Worm (Caenorhabditis elegans) whole organism, L1 larva: ENCODE data around the gene arl-6.

ENCODE experiments used
- lsy-2 ChIP-seq, 2 experiments: fragments of 150-350 bp; optimal IDR thresholded peaks; 2 replicates each; lab custom pipeline; 2014; ENCODE audit warnings: missing biosample characterization in 2 of 2, missing genetic modification characterization in 2 of 2
- nhr-76 ChIP-seq: sonication (generic microtip); optimal IDR thresholded peaks from 2 replicates; lab custom pipeline; 2017; ENCODE audit warnings: missing biosample characterization, missing genetic modification characterization
- snpc-4 ChIP-seq: fragments of 150-350 bp; optimal IDR thresholded peaks from 2 replicates; lab custom pipeline; 2014; ENCODE audit warnings: missing biosample characterization, missing genetic modification characterization
- unc-98 ChIP-seq: fragments of 200-800 bp; sonication (Bioruptor generic); IDR thresholded peaks from 2 replicates; pipeline ENCODE4 v1.3.6; 2022; ENCODE audit warnings: missing genetic modification characterization, missing compliant biosample characterization
- zag-1 ChIP-seq: fragments of 150-350 bp; optimal IDR thresholded peaks from 2 replicates; lab custom pipeline; 2014; ENCODE audit warnings: missing biosample characterization, missing genetic modification characterization

ce11 chrIII:4850139-4850538, 35.5 kb upstream of the arl-6 start, which contains the start of gene F26A1.1:
- no peak for TF ChIP-seq zag-1
- no peak for TF ChIP-seq unc-98
- peak; percentile 50 to 67 for TF ChIP-seq lsy-2 (tag; optimal IDR thresholded peaks at IDR 0.05; lab: Kevin White, UChicago)
- no peak for TF ChIP-seq snpc-4
- no peak for TF ChIP-seq nhr-76 (tag; lab: Kevin White, UChicago)
